Fruit fly (Drosophila melanogaster): Measurements from ENCODE around the gene CG6153.

DNA sequence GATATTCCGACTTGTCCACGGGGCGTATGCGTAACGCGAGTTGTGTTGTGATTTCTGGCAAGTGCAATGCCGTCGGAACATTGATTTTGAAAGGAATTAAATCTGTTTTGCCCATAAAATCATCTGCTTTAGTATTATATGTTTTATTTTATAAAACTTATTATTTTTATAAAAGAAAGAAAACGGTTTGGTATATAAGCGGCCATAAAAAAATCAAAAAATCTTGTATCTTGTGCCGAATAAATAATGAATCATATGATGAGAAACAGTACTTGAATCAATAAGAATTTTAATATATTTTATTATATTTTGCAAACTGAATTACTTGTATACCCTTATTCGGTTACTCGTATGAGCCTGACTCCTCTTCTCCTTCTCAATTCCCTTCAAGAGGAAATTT lies 35.9 kb upstream of the CG6153 start, which contains the start of gene pdm2:
- TF ChIP-seq usp (GFP tag; optimal IDR thresholded peaks at IDR 0.05) (no peak), pan (optimal IDR thresholded peaks at IDR 0.05) (no peak), EcR (GFP tag; optimal IDR thresholded peaks at IDR 0.05) (no peak), psq (optimal IDR thresholded peaks at IDR 0.05) (no peak)

Data from whole organism.